Fruit fly (Drosophila melanogaster): ENCODE measurements around the gene CycT.

Gene CycT

DNA sequence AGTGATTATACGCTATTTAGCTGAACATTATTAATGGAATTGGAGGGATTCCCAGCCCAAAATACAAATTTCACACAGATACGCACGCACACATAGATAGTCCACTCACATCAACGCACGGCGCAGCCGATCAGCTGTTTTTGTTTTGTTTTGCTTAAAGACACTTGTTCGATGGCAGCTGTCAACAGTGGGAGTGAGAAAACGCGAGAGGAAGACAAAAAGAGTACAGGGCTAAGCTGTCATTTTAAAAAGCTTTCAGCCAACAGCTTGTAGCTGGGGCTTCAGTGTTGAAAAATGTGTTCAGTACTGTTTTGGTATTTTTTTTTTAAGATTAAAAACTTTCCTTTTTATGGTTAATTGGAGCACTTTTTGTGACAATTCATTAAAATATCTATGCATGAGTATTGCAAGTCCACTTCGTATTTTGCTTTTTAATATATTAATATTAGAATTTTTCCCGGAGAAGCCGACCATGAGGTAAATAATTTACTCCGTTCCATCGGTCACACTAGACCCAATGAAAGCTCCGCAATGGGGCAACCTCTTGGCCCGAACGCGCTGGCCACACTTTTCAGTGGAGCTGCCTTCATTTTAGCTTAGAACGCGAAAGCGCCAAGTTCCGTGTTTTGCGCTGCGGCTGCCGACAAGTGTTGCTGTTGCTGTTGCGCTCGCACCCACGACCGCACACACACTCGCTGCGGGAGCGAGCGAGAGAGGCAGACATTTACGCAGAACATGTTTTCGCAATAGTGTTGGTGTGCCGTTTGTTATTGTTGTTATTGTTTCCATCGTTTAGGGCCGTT, 24.5 kb downstream of the CycT start (continued):
- TF ChIP-seq maf-S (GFP tag; optimal IDR thresholded peaks at IDR 0.05), result no peak
- TF ChIP-seq ash1 (GFP tag; optimal IDR thresholded peaks at IDR 0.05), result peak; percentile 45
- no peak for TF ChIP-seq Rx (GFP tag; IDR thresholded peaks at IDR 0.05)
- TF ChIP-seq z (GFP tag; IDR thresholded peaks at IDR 0.05), result no peak
- TF ChIP-seq CG3407 (GFP tag; optimal IDR thresholded peaks at IDR 0.05), result no peak
- TF ChIP-seq Lim3 (GFP tag; IDR thresholded peaks at IDR 0.05), result no peak
- TF ChIP-seq scrt (GFP tag; optimal IDR thresholded peaks at IDR 0.05), result peak; percentile 73
- peak; percentile 77 for TF ChIP-seq CG3847 (GFP tag; IDR thresholded peaks at IDR 0.05)
- 0 out of 2 replicates have a peak, but pooled peaks have one; percentile 28 for TF ChIP-seq H2.0 (GFP tag; IDR thresholded peaks at IDR 0.05)
- TF ChIP-seq sens-2 (GFP tag; IDR thresholded peaks at IDR 0.05), result no peak
- TF ChIP-seq CG34376 (GFP tag; optimal IDR thresholded peaks at IDR 0.05), result peak; percentile 57
- TF ChIP-seq org-1 (GFP tag; optimal IDR thresholded peaks at IDR 0.05), result no peak
- no peak for TF ChIP-seq Poxn (GFP tag; IDR thresholded peaks at IDR 0.05)
- TF ChIP-seq CG17802 (tag; optimal IDR thresholded peaks at IDR 0.05), result no peak
- peak; percentile 61 for TF ChIP-seq ind (GFP tag; optimal IDR thresholded peaks at IDR 0.05)
- TF ChIP-seq CG1792 (GFP tag; optimal IDR thresholded peaks at IDR 0.05), result no peak
- TF ChIP-seq mam (GFP tag; optimal IDR thresholded peaks at IDR 0.05), result peak; percentile 12
- TF ChIP-seq CG3065 (GFP tag; optimal IDR thresholded peaks at IDR 0.05), result no peak
- TF ChIP-seq dmrt99B (tag; optimal IDR thresholded peaks at IDR 0.05), result peak; percentile 31
- no peak for TF ChIP-seq CG6254 (GFP tag; optimal IDR thresholded peaks at IDR 0.05)
- TF ChIP-seq Dip3 (GFP tag; optimal IDR thresholded peaks at IDR 0.05), result peak; percentile 24
- 0 out of 3 replicates have a peak, but pooled peaks have one; percentile 44 for TF ChIP-seq CG2199 (GFP tag; IDR thresholded peaks at IDR 0.05)
- peak; percentile 57 for TF ChIP-seq bcd (GFP tag; optimal IDR thresholded peaks at IDR 0.05)
- TF ChIP-seq Atf-2 (GFP tag; optimal IDR thresholded peaks at IDR 0.05), result no peak
- TF ChIP-seq Antp (GFP tag; optimal IDR thresholded peaks at IDR 0.05), result no peak
- no peak for TF ChIP-seq Sry-δ (GFP tag; optimal IDR thresholded peaks at IDR 0.05)
- peak; percentile 80 for TF ChIP-seq pzg (GFP tag; optimal IDR thresholded peaks at IDR 0.05)
- TF ChIP-seq Camta (GFP tag; optimal IDR thresholded peaks at IDR 0.05), result no peak
- TF ChIP-seq CG15011 (GFP tag; optimal IDR thresholded peaks at IDR 0.05), result no peak
- peak; percentile 52 for TF ChIP-seq stwl (tag; optimal IDR thresholded peaks at IDR 0.05)
- 0 out of 2 replicates have a peak, but pooled peaks have one; percentile 56 for TF ChIP-seq Ptx1 (GFP tag; IDR thresholded peaks at IDR 0.05)
- no peak for TF ChIP-seq gcm2 (GFP tag; optimal IDR thresholded peaks at IDR 0.05)
- peak; percentile 23 for TF ChIP-seq btn (GFP tag; optimal IDR thresholded peaks at IDR 0.05)
- no peak for TF ChIP-seq kni (GFP tag; optimal IDR thresholded peaks at IDR 0.05)
- 0 out of 3 replicates have a peak, but pooled peaks have one; percentile 7 for TF ChIP-seq CG16813 (GFP tag; IDR thresholded peaks at IDR 0.05; ENCODE audit: partially characterized antibody)
- TF ChIP-seq bsh (GFP tag; optimal IDR thresholded peaks at IDR 0.05), result no peak
- no peak for TF ChIP-seq CG7372 (GFP tag; IDR thresholded peaks at IDR 0.05)
- peak; percentile 33 for TF ChIP-seq CG13296 (GFP tag; optimal IDR thresholded peaks at IDR 0.05)
- no peak for TF ChIP-seq CG14860 (GFP tag; IDR thresholded peaks at IDR 0.05; ENCODE audit: partially characterized antibody)
- no peak for TF ChIP-seq Mad (GFP tag; optimal IDR thresholded peaks at IDR 0.05)
- TF ChIP-seq CG4424 (GFP tag; optimal IDR thresholded peaks at IDR 0.05), result peak; percentile 66
- TF ChIP-seq B-H1 (GFP tag; IDR thresholded peaks at IDR 0.05), result no peak
- TF ChIP-seq ac (GFP tag; optimal IDR thresholded peaks at IDR 0.05), result no peak
- peak; percentile 57 for TF ChIP-seq CG15601 (tag; optimal IDR thresholded peaks at IDR 0.05)
- TF ChIP-seq D19A (tag; optimal IDR thresholded peaks at IDR 0.05), result no peak
- TF ChIP-seq Dad (GFP tag; optimal IDR thresholded peaks at IDR 0.05), result no peak
- TF ChIP-seq wor (GFP tag; IDR thresholded peaks at IDR 0.05), result no peak
- TF ChIP-seq CG7928 (GFP tag; optimal IDR thresholded peaks at IDR 0.05), result peak; percentile 85
- peak; percentile 73 for TF ChIP-seq CG10543 (GFP tag; optimal IDR thresholded peaks at IDR 0.05)
- peak; percentile 61 for TF ChIP-seq phol (tag; optimal IDR thresholded peaks at IDR 0.05)
